Worm (Caenorhabditis elegans) whole organism, late embryonic: ENCODE results near the gene C08E3.13.

Source experiments
- K09A11.1 ChIP-seq: sonication (generic microtip); optimal IDR thresholded peaks from 2 replicates; lab custom pipeline; 2017; ENCODE audit warnings: antibody characterized with exemption, mild to moderate bottlenecking, missing genetic modification characterization, missing compliant biosample characterization; ENCODE audit not compliant: insufficient read depth
- T23F11.4 ChIP-seq: fragments of 200-800 bp; sonication (Bioruptor generic); optimal IDR thresholded peaks from 2 replicates; lab custom pipeline; 2018; ENCODE audit warnings: mild to moderate bottlenecking, missing genetic modification characterization, missing compliant biosample characterization
- ceh-14 ChIP-seq: sonication (generic microtip); optimal IDR thresholded peaks from 2 replicates; lab custom pipeline; 2016; ENCODE audit warnings: missing genotype, missing genetic modification characterization, missing compliant biosample characterization
- ceh-18 ChIP-seq: sonication (generic microtip); optimal IDR thresholded peaks from 2 replicates; lab custom pipeline; 2016; ENCODE audit warnings: missing genetic modification characterization, missing compliant biosample characterization
- ceh-2 ChIP-seq: sonication (generic microtip); optimal IDR thresholded peaks from 2 replicates; lab custom pipeline; 2016; ENCODE audit warnings: missing genotype, missing genetic modification characterization, missing compliant biosample characterization
- ceh-30 ChIP-seq: fragments of 150-350 bp; optimal IDR thresholded peaks from 2 replicates; lab custom pipeline; 2014; ENCODE audit warnings: missing biosample characterization, missing genetic modification characterization
- ceh-34 ChIP-seq: sonication (generic microtip); optimal IDR thresholded peaks from 2 replicates; lab custom pipeline; 2016; ENCODE audit warnings: mild to moderate bottlenecking, missing genetic modification characterization, missing compliant biosample characterization
- ceh-45 ChIP-seq: fragments of 200-800 bp; sonication (Bioruptor generic); IDR thresholded peaks from 2 replicates; pipeline ENCODE4 v1.3.6; 2022; ENCODE audit warnings: missing genetic modification reagents, missing genetic modification characterization, missing compliant biosample characterization
- ceh-6 ChIP-seq: fragments of 200-800 bp; sonication (Bioruptor generic); optimal IDR thresholded peaks from 2 replicates; lab custom pipeline; 2018; ENCODE audit warnings: mild to moderate bottlenecking, missing genetic modification characterization, missing compliant biosample characterization
- ceh-9 ChIP-seq: sonication (generic microtip); optimal IDR thresholded peaks from 2 replicates; lab custom pipeline; 2016; ENCODE audit warnings: mild to moderate bottlenecking, missing genetic modification characterization, inconsistent platforms, missing compliant biosample characterization
- dve-1 ChIP-seq: sonication (generic microtip); optimal IDR thresholded peaks from 2 replicates; lab custom pipeline; 2017; ENCODE audit warnings: antibody characterized with exemption, mild to moderate bottlenecking, missing genetic modification characterization, missing compliant biosample characterization
- elt-4 ChIP-seq: sonication (generic microtip); optimal IDR thresholded peaks from 2 replicates; lab custom pipeline; 2016; ENCODE audit warnings: missing genetic modification characterization, missing compliant biosample characterization
- ets-4 ChIP-seq: sonication (generic microtip); optimal IDR thresholded peaks from 2 replicates; lab custom pipeline; 2016; ENCODE audit warnings: missing genetic modification characterization, missing compliant biosample characterization
- gmeb-2 ChIP-seq: sonication (generic microtip); optimal IDR thresholded peaks from 2 replicates; lab custom pipeline; 2016; ENCODE audit warnings: missing genetic modification characterization, inconsistent platforms, missing compliant biosample characterization
- hlh-30 ChIP-seq: sonication (generic microtip); optimal IDR thresholded peaks from 2 replicates; lab custom pipeline; 2017; ENCODE audit warnings: antibody characterized with exemption, missing genetic modification characterization, missing compliant biosample characterization; ENCODE audit not compliant: insufficient read depth
- hlh-6 ChIP-seq: sonication (generic microtip); optimal IDR thresholded peaks from 2 replicates; lab custom pipeline; 2016; ENCODE audit warnings: missing genotype, missing genetic modification characterization, missing compliant biosample characterization
- hlh-8 ChIP-seq: sonication (generic microtip); optimal IDR thresholded peaks from 2 replicates; lab custom pipeline; 2016; ENCODE audit warnings: missing genotype, missing genetic modification characterization, missing compliant biosample characterization
- lim-6 ChIP-seq: sonication (generic microtip); optimal IDR thresholded peaks from 2 replicates; lab custom pipeline; 2016; ENCODE audit warnings: missing genetic modification characterization, missing compliant biosample characterization
- madf-2 ChIP-seq: sonication (generic microtip); optimal IDR thresholded peaks from 2 replicates; lab custom pipeline; 2017; ENCODE audit warnings: missing genetic modification characterization, missing compliant biosample characterization
- mec-3 ChIP-seq: sonication (generic microtip); optimal IDR thresholded peaks from 2 replicates; lab custom pipeline; 2016; ENCODE audit warnings: borderline replicate concordance, missing genetic modification characterization, missing compliant biosample characterization
- nfya-1 ChIP-seq: sonication (generic microtip); optimal IDR thresholded peaks from 2 replicates; lab custom pipeline; 2017; ENCODE audit warnings: missing genetic modification characterization, mild to moderate bottlenecking, missing compliant biosample characterization, antibody characterized with exemption, moderate library complexity
- npax-4 ChIP-seq: sonication (generic microtip); optimal IDR thresholded peaks from 2 replicates; lab custom pipeline; 2016; ENCODE audit warnings: missing genetic modification characterization, missing compliant biosample characterization
- pag-3 ChIP-seq: sonication (generic microtip); optimal IDR thresholded peaks from 2 replicates; lab custom pipeline; 2016; ENCODE audit warnings: missing compliant biosample characterization, missing genetic modification characterization, borderline replicate concordance
- pax-1 ChIP-seq: fragments of 150-350 bp; optimal IDR thresholded peaks from 2 replicates; lab custom pipeline; 2014; ENCODE audit warnings: missing biosample characterization, missing genetic modification characterization
- pha-2 ChIP-seq: sonication (generic microtip); optimal IDR thresholded peaks from 2 replicates; lab custom pipeline; 2017; ENCODE audit warnings: mild to moderate bottlenecking, missing genetic modification characterization, missing compliant biosample characterization
- rnt-1 ChIP-seq: sonication (generic microtip); optimal IDR thresholded peaks from 2 replicates; lab custom pipeline; 2016; ENCODE audit warnings: missing genetic modification characterization, missing compliant biosample characterization
- sox-2 ChIP-seq: fragments of 200-800 bp; sonication (Bioruptor generic); IDR thresholded peaks from 2 replicates; pipeline ENCODE4 v1.3.6; 2022; ENCODE audit warnings: missing genetic modification reagents, missing genetic modification characterization, missing compliant biosample characterization
- sox-4 ChIP-seq: sonication (generic microtip); optimal IDR thresholded peaks from 2 replicates; lab custom pipeline; 2017; ENCODE audit warnings: mild to moderate bottlenecking, missing genetic modification characterization, inconsistent platforms, missing compliant biosample characterization
- syd-9 ChIP-seq: sonication (generic microtip); optimal IDR thresholded peaks from 2 replicates; lab custom pipeline; 2016; ENCODE audit warnings: mild to moderate bottlenecking, missing genetic modification characterization, moderate library complexity, missing compliant biosample characterization
- ttx-3 ChIP-seq: sonication (generic microtip); optimal IDR thresholded peaks from 2 replicates; lab custom pipeline; 2016; ENCODE audit warnings: missing genetic modification reagents, missing genetic modification characterization, missing compliant biosample characterization
- unc-3 ChIP-seq, 2 experiments: fragments of 200-800 bp in 1 of 2; sonication (Bioruptor generic) in 1 of 2; sonication (generic microtip) in 1 of 2; conservative IDR thresholded peaks in 1 of 2; optimal IDR thresholded peaks in 1 of 2; 2 replicates each; pipeline versions ENCODE4 v1.3.6 to Lab custom; 2016 to 2022; ENCODE audit warnings: missing compliant biosample characterization in 2 of 2, missing genetic modification characterization in 2 of 2, missing genetic modification reagents in 1 of 2
- unc-42 ChIP-seq: sonication (generic microtip); optimal IDR thresholded peaks from 2 replicates; lab custom pipeline; 2016; ENCODE audit warnings: missing genotype, missing genetic modification characterization, missing compliant biosample characterization
- unc-55 ChIP-seq: sonication (generic microtip); optimal IDR thresholded peaks from 2 replicates; lab custom pipeline; 2017; ENCODE audit warnings: missing biosample characterization, missing genetic modification reagents, missing genetic modification characterization
- zip-5 ChIP-seq: sonication (generic microtip); optimal IDR thresholded peaks from 2 replicates; lab custom pipeline; 2016; ENCODE audit warnings: missing genetic modification characterization, missing compliant biosample characterization
- ztf-16 ChIP-seq: sonication (generic microtip); optimal IDR thresholded peaks from 2 replicates; lab custom pipeline; 2017; ENCODE audit warnings: missing genetic modification characterization, missing compliant biosample characterization

The C08E3.13 gene

DNA sequence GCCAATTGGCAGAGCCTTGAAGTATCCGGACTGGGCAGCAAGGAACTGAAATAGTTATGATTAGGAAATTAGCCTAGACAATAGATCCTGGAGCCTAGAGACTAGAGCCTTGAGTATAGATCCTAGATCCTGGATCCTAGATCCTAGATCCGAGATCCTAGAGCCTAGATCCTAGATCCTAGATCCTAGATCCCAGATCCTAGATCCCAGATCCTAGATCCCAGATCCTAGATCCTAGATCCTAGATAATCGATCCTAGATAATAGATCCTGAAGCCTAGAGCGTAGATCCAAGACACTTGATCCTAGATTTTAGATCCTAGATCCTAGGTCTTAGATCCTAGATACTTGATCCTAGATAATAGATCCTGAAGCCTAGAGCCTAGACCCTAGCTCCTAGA lies 27.1 kb downstream of the C08E3.13 start:
- TF ChIP-seq dve-1 (tag; lab: Kevin White, UChicago) (peak; percentile 98), ceh-2 (tag; lab: Kevin White, UChicago) (no peak)

DNA sequence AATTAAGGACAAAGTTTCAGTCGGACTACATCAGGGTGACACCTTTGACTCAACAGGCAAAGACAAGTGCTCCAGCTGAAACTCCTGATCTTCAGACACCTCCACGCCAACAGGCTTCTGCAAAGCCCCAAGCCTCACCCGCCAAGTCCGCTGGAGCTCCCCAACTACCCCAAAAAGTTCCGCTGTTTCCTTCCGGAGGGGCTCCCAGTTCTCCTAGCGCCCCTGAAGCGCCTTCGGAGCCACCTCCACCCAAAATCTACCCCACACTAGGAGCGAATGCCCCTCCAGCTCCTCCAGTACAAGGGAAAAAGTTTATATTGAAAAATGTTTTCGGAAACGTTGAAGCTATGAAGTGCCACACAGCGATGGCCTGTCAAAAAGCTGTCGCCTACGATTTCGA lies 29.1 kb downstream of the C08E3.13 start:
- TF ChIP-seq ets-4 (tag; lab: Kevin White, UChicago) (no peak), ceh-6 (GFP tag; lab: Kevin White, UChicago) (no peak), ceh-18 (tag; lab: Kevin White, UChicago) (no peak), rnt-1 (no peak), unc-3 (GFP tag; conservative IDR thresholded peaks at IDR 0.05; lab: Robert Waterston, UW) (no peak), unc-3 (tag; optimal IDR thresholded peaks at IDR 0.05; lab: Kevin White, UChicago) (no peak), hlh-8 (tag; lab: Kevin White, UChicago) (no peak), sox-4 (tag; lab: Kevin White, UChicago) (no peak), nfya-1 (tag; lab: Kevin White, UChicago) (no peak)
- TF ChIP-seq, all 69 proteins: peak for 0

DNA sequence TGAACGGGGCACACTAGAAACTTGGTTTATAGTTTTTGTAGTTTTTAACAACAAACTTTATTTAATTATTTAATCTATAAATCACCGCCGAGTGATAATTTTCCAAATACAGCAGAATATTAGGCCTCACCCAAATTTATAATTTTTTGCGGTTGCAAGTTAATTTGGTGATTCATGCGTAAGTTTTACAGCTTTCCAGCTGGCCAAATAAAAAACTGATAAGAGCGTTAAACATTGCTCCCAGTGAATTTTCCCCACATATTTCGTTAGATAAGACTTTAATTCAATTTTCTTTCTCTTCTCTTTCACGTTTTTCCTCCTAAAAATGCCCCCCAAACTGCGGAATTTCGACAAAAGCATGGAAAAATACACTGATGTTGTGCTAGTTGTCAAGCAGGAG lies 30.6 kb downstream of the C08E3.13 start, which contains the start of gene bath-47:
TSS of gene bath-47 (plus strand) at position 305 of the 400 bp plus-strand sequence.
- TF ChIP-seq hlh-8 (tag; lab: Kevin White, UChicago) = no peak
- TF ChIP-seq ceh-18 (tag; lab: Kevin White, UChicago) = no peak
- no peak for TF ChIP-seq mec-3 (tag; lab: Kevin White, UChicago)
- TF ChIP-seq T23F11.4 (GFP tag; lab: Kevin White, UChicago) = no peak
- no peak for TF ChIP-seq ceh-30 (tag; lab: Kevin White, UChicago)
- TF ChIP-seq ceh-34 = no peak
- no peak for TF ChIP-seq elt-4
- TF ChIP-seq K09A11.1 (tag; lab: Kevin White, UChicago) = no peak

DNA sequence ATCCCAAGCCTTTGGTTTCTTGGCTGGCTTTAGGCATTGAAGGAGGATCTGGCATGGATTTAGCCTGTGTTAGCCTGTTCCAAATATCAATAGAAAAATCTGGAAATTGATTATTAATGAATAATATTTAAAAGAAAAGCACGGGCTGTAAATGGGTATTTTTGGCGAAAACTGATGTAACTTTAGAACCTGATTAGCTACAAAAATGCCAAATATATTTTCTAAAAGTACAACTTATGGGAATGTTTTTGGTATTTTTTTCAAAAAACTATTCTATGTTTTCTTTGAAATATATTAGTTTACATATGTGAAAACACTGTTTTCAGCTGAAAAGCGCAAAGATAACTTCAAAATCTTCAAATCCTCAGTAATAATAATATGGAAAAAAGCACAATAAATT lies 31.5 kb downstream of the C08E3.13 start, which contains the start of gene bath-26:
TSS of gene bath-26 (minus strand) at position 101 of the 400 bp plus-strand sequence.
- TF ChIP-seq rnt-1 (no peak), ets-4 (tag; lab: Kevin White, UChicago) (no peak), hlh-6 (tag; lab: Kevin White, UChicago) (no peak), zip-5 (tag; lab: Kevin White, UChicago) (no peak), syd-9 (tag; lab: Kevin White, UChicago) (no peak), unc-42 (tag; lab: Kevin White, UChicago) (no peak), pha-2 (tag; lab: Kevin White, UChicago) (no peak), hlh-30 (tag; lab: Kevin White, UChicago) (no peak)
- TF ChIP-seq, all 69 proteins: peak for 0

DNA sequence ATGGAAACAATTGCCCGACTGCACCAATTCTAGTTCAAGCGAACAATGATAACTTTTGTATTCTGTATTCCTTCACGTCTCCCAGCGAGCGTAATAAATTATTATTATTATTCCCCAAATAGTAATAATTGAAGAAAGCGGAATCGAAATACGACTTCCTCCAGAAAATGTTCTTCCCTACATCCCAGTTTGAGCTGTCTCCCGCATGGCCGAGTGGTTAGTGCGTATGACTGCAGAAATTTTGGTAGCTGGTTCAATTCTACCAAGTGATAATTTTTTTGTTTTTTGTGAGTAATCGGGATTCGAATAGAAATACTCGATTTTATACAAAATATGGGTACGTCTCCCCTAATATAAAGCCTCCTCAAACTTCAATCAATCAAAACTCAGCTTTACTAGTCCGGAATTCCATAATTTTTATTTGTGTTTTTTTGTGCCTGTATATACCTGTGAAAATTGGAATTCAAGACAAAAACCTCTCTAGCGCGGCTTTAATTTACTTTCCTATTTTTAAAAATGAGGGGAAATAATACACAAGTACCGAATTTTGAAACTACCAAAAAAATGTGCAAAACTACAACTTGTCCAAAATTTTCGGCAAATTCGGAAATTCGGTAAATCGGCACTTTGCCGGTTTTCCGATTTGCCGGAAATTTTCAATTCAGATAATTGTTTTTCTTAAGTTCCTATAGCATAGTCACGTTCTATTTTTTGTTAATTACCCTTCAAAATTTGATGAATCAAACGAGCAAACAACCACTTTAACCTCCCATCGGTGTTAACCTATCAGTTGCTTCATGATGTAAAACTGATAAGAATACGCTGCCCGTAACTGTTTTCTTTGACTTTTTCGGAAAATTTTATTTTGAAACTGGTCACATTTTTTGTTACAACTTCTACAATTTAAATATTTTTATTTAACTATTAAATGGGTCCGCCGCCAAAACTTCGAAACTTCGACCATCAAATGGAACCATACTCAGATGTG lies 34.7 kb downstream of the C08E3.13 start, which contains the start of gene bath-46:
TSS of gene bath-46 (plus strand) at position 806 of the 988 bp plus-strand sequence.
- TF ChIP-seq dve-1 (tag; lab: Kevin White, UChicago) (no peak), zip-5 (tag; lab: Kevin White, UChicago) (no peak), ceh-45 (no peak), pax-1 (no peak), ttx-3 (tag; lab: Kevin White, UChicago) (no peak), npax-4 (no peak), sox-2 (no peak), ztf-16 (tag; lab: Kevin White, UChicago) (no peak), ets-4 (tag; lab: Kevin White, UChicago) (no peak), lim-6 (tag; lab: Kevin White, UChicago) (no peak), pag-3 (tag; lab: Kevin White, UChicago) (no peak), madf-2 (tag; lab: Kevin White, UChicago) (no peak), gmeb-2 (no peak), hlh-8 (tag; lab: Kevin White, UChicago) (no peak), unc-55 (GFP tag; lab: Kevin White, UChicago) (no peak), pha-2 (tag; lab: Kevin White, UChicago) (no peak), K09A11.1 (tag; lab: Kevin White, UChicago) (no peak), ceh-14 (tag; lab: Kevin White, UChicago) (no peak), ceh-9 (tag; lab: Kevin White, UChicago) (no peak), ceh-34 (no peak)
